Worm (Caenorhabditis elegans): Measurements from ENCODE around the gene sym-2.

sym-2 gene

ce11 chrII:9211684-9212083 lies 23.4 kb upstream of the sym-2 start (continued):
- no peak for TF ChIP-seq nhr-27 (tag; optimal IDR thresholded peaks at IDR 0.05)
- no peak for TF ChIP-seq sdz-38 (tag; optimal IDR thresholded peaks at IDR 0.05)
- no peak for TF ChIP-seq bed-1 (GFP tag; IDR thresholded peaks at IDR 0.05)
- TF ChIP-seq C17E4.6 (GFP tag; IDR thresholded peaks at IDR 0.05), result no peak
- no peak for TF ChIP-seq nfya-2 (GFP tag; IDR thresholded peaks at IDR 0.05)
- TF ChIP-seq ceh-79 (tag; optimal IDR thresholded peaks at IDR 0.05), result no peak
- TF ChIP-seq madf-3 (GFP tag; IDR thresholded peaks at IDR 0.05), result no peak
- no peak for TF ChIP-seq ztf-3 (GFP tag; optimal IDR thresholded peaks at IDR 0.05)
- no peak for TF ChIP-seq lir-1 (GFP tag; conservative IDR thresholded peaks at IDR 0.05)
- peak; percentile 66 for TF ChIP-seq mcd-1 (GFP tag; IDR thresholded peaks at IDR 0.05)
- no peak for TF ChIP-seq dpff-1 (tag; optimal IDR thresholded peaks at IDR 0.05)
- no peak for TF ChIP-seq F37B4.10 (GFP tag; IDR thresholded peaks at IDR 0.05)
- peak; percentile 75 for TF ChIP-seq lin-54 (GFP tag; optimal IDR thresholded peaks at IDR 0.05)
- TF ChIP-seq sptf-2 (GFP tag; optimal IDR thresholded peaks at IDR 0.05), result no peak
- TF ChIP-seq let-526 (GFP tag; IDR thresholded peaks at IDR 0.05), result no peak
- no peak for TF ChIP-seq K12H6.12 (tag; optimal IDR thresholded peaks at IDR 0.05)
- 0 out of 2 replicates have a peak, but pooled peaks have one; percentile 12 for TF ChIP-seq ztf-28 (GFP tag; IDR thresholded peaks at IDR 0.05)
- peak; percentile 61 for TF ChIP-seq ekl-4 (GFP tag; IDR thresholded peaks at IDR 0.05)
- TF ChIP-seq Y53G8AR.9 (GFP tag; conservative IDR thresholded peaks at IDR 0.05), result no peak
- no peak for TF ChIP-seq unc-130 (GFP tag; optimal IDR thresholded peaks at IDR 0.05)
- peak; percentile 62 for TF ChIP-seq attf-3 (GFP tag; conservative IDR thresholded peaks at IDR 0.05)
- TF ChIP-seq akir-1 (GFP tag; optimal IDR thresholded peaks at IDR 0.05), result no peak
- no peak for TF ChIP-seq dpl-1 (GFP tag; optimal IDR thresholded peaks at IDR 0.05)
- TF ChIP-seq aptf-2 (GFP tag; conservative IDR thresholded peaks at IDR 0.05), result no peak
- no peak for TF ChIP-seq tbx-9 (tag; optimal IDR thresholded peaks at IDR 0.05; ENCODE audit: borderline replicate concordance)
- peak; percentile 67 for TF ChIP-seq F23B12.7 (tag; optimal IDR thresholded peaks at IDR 0.05; ENCODE audit: insufficient read depth)
- TF ChIP-seq Y79H2A.3 (GFP tag; conservative IDR thresholded peaks at IDR 0.05), result no peak
- TF ChIP-seq F55B11.4 (tag; optimal IDR thresholded peaks at IDR 0.05; ENCODE audit: borderline replicate concordance, insufficient read depth), result no peak
- peak; percentile 95 for TF ChIP-seq tbp1 (GFP tag; optimal IDR thresholded peaks at IDR 0.05)
- TF ChIP-seq Y56A3A.18 (GFP tag; IDR thresholded peaks at IDR 0.05), result 0 out of 2 replicates have a peak, but pooled peaks have one; percentile 47

ce11 chrII:9210076-9210475 lies 21.8 kb upstream of the sym-2 start, which contains the start of gene ZK1067.4:
Gene ZK1067.4, plus strand, starts transcription at chrII:9210376.
- TF ChIP-seq T07F8.4 (tag; optimal IDR thresholded peaks at IDR 0.05) (no peak), Y79H2A.3 (GFP tag; conservative IDR thresholded peaks at IDR 0.05) (no peak), F22D6.2 (tag; optimal IDR thresholded peaks at IDR 0.05) (no peak), lin-54 (GFP tag; optimal IDR thresholded peaks at IDR 0.05) (no peak), nhr-120 (GFP tag; IDR thresholded peaks at IDR 0.05) (no peak), ceh-40 (GFP tag; IDR thresholded peaks at IDR 0.05) (no peak), aptf-2 (GFP tag; conservative IDR thresholded peaks at IDR 0.05) (no peak), atf-7 (tag; optimal IDR thresholded peaks at IDR 0.05) (no peak), F10E7.11 (tag; optimal IDR thresholded peaks at IDR 0.05) (no peak), hsf-1 (GFP tag; IDR thresholded peaks at IDR 0.05) (no peak), egl-18 (GFP tag; IDR thresholded peaks at IDR 0.05) (no peak), lin-35 (GFP tag; optimal IDR thresholded peaks at IDR 0.05) (no peak), nhr-179 (tag; optimal IDR thresholded peaks at IDR 0.05) (no peak), B0261.1 (tag; optimal IDR thresholded peaks at IDR 0.05) (no peak), nhr-27 (tag; optimal IDR thresholded peaks at IDR 0.05) (no peak), dpl-1 (GFP tag; optimal IDR thresholded peaks at IDR 0.05) (no peak)
